Fruit fly (Drosophila melanogaster) whole organism, wandering third instar larva: ENCODE results near the gene CG45049.

Source experiments
- Abd-B ChIP-seq: fragments of >200 bp; optimal IDR thresholded peaks from 2 replicates; lab custom pipeline; 2017; ENCODE audit warnings: missing biosample characterization, missing genetic modification characterization
- CG32264 ChIP-seq: fragments of 200-800 bp; sonication (Bioruptor generic); optimal IDR thresholded peaks from 2 replicates; lab custom pipeline; 2016; ENCODE audit warnings: missing biosample characterization, missing genetic modification characterization
- CG9705 ChIP-seq: fragments of 200-800 bp; sonication (Bioruptor generic); optimal IDR thresholded peaks from 2 replicates; lab custom pipeline; 2018; ENCODE audit warnings: missing biosample characterization, mild to moderate bottlenecking, missing genetic modification characterization
- CrebA ChIP-seq: fragments of 200-800 bp; sonication (Bioruptor generic); optimal IDR thresholded peaks from 2 replicates; lab custom pipeline; 2016; ENCODE audit warnings: missing biosample characterization, mild to moderate bottlenecking, missing genetic modification characterization, borderline replicate concordance
- Dfd ChIP-seq: fragments of >200 bp; optimal IDR thresholded peaks from 2 replicates; lab custom pipeline; 2017; ENCODE audit warnings: missing biosample characterization, missing genetic modification characterization
- Dif ChIP-seq: fragments of 200-275, 200-300 bp; sonication (Bioruptor generic); optimal IDR thresholded peaks from 2 replicates; lab custom pipeline; 2018; ENCODE audit warnings: missing biosample characterization, missing genetic modification characterization; ENCODE audit not compliant: partially characterized antibody
- GATAd ChIP-seq: sonication (Bioruptor generic); optimal IDR thresholded peaks from 2 replicates; lab custom pipeline; 2016; ENCODE audit warnings: missing biosample characterization, missing genetic modification characterization
- Hnf4 ChIP-seq: fragments of 200-800 bp; sonication (Bioruptor generic); optimal IDR thresholded peaks from 2 replicates; lab custom pipeline; 2016; ENCODE audit warnings: missing biosample characterization, mild to moderate bottlenecking, missing genetic modification characterization
- Hr78 ChIP-seq: fragments of >200 bp; optimal IDR thresholded peaks from 2 replicates; lab custom pipeline; 2017; ENCODE audit warnings: missing biosample characterization, missing genetic modification characterization
- Hr83 ChIP-seq: fragments of 200-300 bp; sonication (Bioruptor generic); optimal IDR thresholded peaks from 2 replicates; lab custom pipeline; 2016; ENCODE audit warnings: missing biosample characterization, mild to moderate bottlenecking, missing genetic modification characterization, moderate library complexity; ENCODE audit not compliant: poor library complexity, severe bottlenecking
- Jra ChIP-seq: sonication (Bioruptor generic); optimal IDR thresholded peaks from 2 replicates; lab custom pipeline; 2016; ENCODE audit warnings: missing biosample characterization, missing genetic modification characterization
- Mio ChIP-seq: sonication (Bioruptor generic); optimal IDR thresholded peaks from 2 replicates; lab custom pipeline; 2016; ENCODE audit warnings: missing biosample characterization, missing genetic modification characterization
- N ChIP-seq: fragments of >200 bp; optimal IDR thresholded peaks from 2 replicates; lab custom pipeline; 2018; ENCODE audit warnings: missing biosample characterization, missing external identifiers, missing genetic modification characterization
- OdsH ChIP-seq: fragments of 200-800 bp; sonication (Bioruptor generic); optimal IDR thresholded peaks from 2 replicates; lab custom pipeline; 2016; ENCODE audit warnings: missing biosample characterization, mild to moderate bottlenecking, missing genetic modification characterization
- Rel ChIP-seq, 2 experiments: fragments of 200-800 bp; sonication (Bioruptor generic) in 1 of 2; optimal IDR thresholded peaks; 2 replicates in 1 of 2; 3 replicates in 1 of 2; lab custom pipeline; 2016 to 2019; ENCODE audit warnings: mild to moderate bottlenecking in 2 of 2, missing biosample characterization in 2 of 2, missing genetic modification characterization in 2 of 2, moderate library complexity in 1 of 2
- Vsx2 ChIP-seq: fragments of 200-300, 225-300 bp; sonication (Bioruptor generic); optimal IDR thresholded peaks from 2 replicates; lab custom pipeline; 2018; ENCODE audit warnings: missing biosample characterization, missing genetic modification characterization; ENCODE audit not compliant: partially characterized antibody
- br ChIP-seq: fragments of 200-800 bp; sonication (Bioruptor generic); optimal IDR thresholded peaks from 2 replicates; lab custom pipeline; 2016; ENCODE audit warnings: missing biosample characterization, missing genetic modification characterization
- brk ChIP-seq: fragments of 200-800 bp; sonication (Bioruptor generic); optimal IDR thresholded peaks from 2 replicates; lab custom pipeline; 2016; ENCODE audit warnings: missing biosample characterization, mild to moderate bottlenecking, missing genetic modification characterization
- dl ChIP-seq, 2 experiments: fragments of 175-275, 200-275 bp in 1 of 2; fragments of 200-275 bp in 1 of 2; sonication (Bioruptor generic); optimal IDR thresholded peaks; lab custom pipeline; 2018; ENCODE audit warnings: mild to moderate bottlenecking in 2 of 2, missing biosample characterization in 2 of 2, missing genetic modification characterization in 2 of 2, moderate library complexity in 2 of 2; ENCODE audit not compliant: partially characterized antibody in 2 of 2, insufficient read depth in 1 of 2
- dmrt93B ChIP-seq: fragments of 200-800 bp; sonication (Bioruptor generic); optimal IDR thresholded peaks from 2 replicates; lab custom pipeline; 2018; ENCODE audit warnings: missing biosample characterization, mild to moderate bottlenecking, missing genetic modification characterization
- dsf ChIP-seq: sonication (Bioruptor generic); optimal IDR thresholded peaks from 2 replicates; lab custom pipeline; 2016; ENCODE audit warnings: missing biosample characterization, missing genetic modification characterization, borderline replicate concordance
- ey ChIP-seq: fragments of 200-800 bp; sonication (Bioruptor generic); optimal IDR thresholded peaks from 2 replicates; lab custom pipeline; 2016; ENCODE audit warnings: missing biosample characterization, missing genetic modification characterization
- foxo ChIP-seq, 2 experiments: fragments of 200-800 bp; sonication (Bioruptor generic); optimal IDR thresholded peaks; 2 replicates in 1 of 2; 3 replicates in 1 of 2; lab custom pipeline; 2016 to 2017; ENCODE audit warnings: missing biosample characterization in 2 of 2, missing genetic modification characterization in 2 of 2
- fru ChIP-seq: fragments of 200-800 bp; sonication (Bioruptor generic); optimal IDR thresholded peaks from 3 replicates; lab custom pipeline; 2016; ENCODE audit warnings: missing biosample characterization, mild to moderate bottlenecking, missing genetic modification characterization
- h ChIP-seq: fragments of 200-800 bp; sonication (Bioruptor generic); optimal IDR thresholded peaks from 3 replicates; lab custom pipeline; 2016; ENCODE audit warnings: missing biosample characterization, mild to moderate bottlenecking, missing genetic modification characterization
- jim ChIP-seq: fragments of 175-275, 200-325 bp; sonication (Bioruptor generic); optimal IDR thresholded peaks from 2 replicates; lab custom pipeline; 2016; ENCODE audit warnings: missing biosample characterization, mild to moderate bottlenecking, missing genetic modification characterization
- lola ChIP-seq: fragments of >200 bp; optimal IDR thresholded peaks from 2 replicates; lab custom pipeline; 2017; ENCODE audit warnings: missing biosample characterization, missing genetic modification characterization
- psq ChIP-seq: fragments of 200-800 bp; sonication (Bioruptor generic); optimal IDR thresholded peaks from 3 replicates; lab custom pipeline; 2017; ENCODE audit warnings: missing biosample characterization, mild to moderate bottlenecking, missing genetic modification characterization, moderate library complexity
- rgr ChIP-seq: fragments of 200-800 bp; sonication (Bioruptor generic); optimal IDR thresholded peaks from 3 replicates; lab custom pipeline; 2016; ENCODE audit warnings: missing biosample characterization, mild to moderate bottlenecking, missing genetic modification characterization
- sage ChIP-seq: fragments of 200-800 bp; sonication (Bioruptor generic); optimal IDR thresholded peaks from 2 replicates; lab custom pipeline; 2016; ENCODE audit warnings: missing biosample characterization, mild to moderate bottlenecking, missing genetic modification characterization
- usp ChIP-seq: fragments of >200 bp; optimal IDR thresholded peaks from 2 replicates; lab custom pipeline; 2017; ENCODE audit warnings: missing biosample characterization, missing genetic modification characterization

CG45049 gene

DNA sequence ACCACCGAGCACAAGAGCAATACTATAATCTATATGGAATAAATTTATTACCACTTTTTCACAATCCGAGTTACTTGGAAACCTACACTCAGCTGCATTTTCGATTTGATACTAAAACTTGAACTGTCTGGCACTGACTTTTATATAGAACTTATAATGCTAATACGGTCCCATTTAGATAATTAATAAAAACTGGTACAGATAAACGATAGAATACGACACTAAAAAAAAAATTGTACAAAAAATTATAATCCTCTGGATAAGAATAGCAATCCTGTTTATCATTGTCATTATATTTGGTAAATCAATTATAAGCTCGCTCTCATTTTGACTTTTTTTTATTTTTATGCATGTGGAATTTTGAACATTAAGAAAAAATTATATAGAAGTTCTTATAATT, 43.4 kb downstream of the CG45049 start, which contains the start of gene CG43093:
CG43093 (minus strand) TSS at position 101 of the 400 bp plus-strand sequence.
- no peak for TF ChIP-seq brk (GFP tag; lab: Kevin White, UChicago)
- no peak for TF ChIP-seq Jra
- no peak for TF ChIP-seq OdsH (GFP tag; lab: Kevin White, UChicago)
- no peak for TF ChIP-seq dsf (GFP tag; lab: Kevin White, UChicago)
- TF ChIP-seq Dif, result no peak
- TF ChIP-seq GATAd (GFP tag; lab: Kevin White, UChicago), result no peak
- TF ChIP-seq CG32264 (GFP tag; lab: Kevin White, UChicago), result no peak

DNA sequence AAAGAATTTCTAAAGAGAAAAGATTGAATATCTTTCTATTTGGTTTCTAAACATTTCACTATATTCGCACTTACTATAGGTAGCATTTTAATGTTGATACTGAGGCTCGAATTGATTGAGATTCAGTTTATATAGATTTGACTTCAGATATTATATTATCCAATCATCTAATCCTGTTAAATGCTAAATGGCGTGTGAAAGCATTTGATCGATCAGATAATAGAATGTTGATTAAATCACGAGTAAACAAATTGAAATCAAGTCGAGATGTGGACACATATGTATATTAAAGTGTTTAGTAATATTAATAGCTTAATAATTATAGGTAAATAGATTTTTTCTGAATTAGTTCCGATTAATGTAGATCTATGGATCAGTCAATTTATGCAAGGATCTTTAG, 44.1 kb downstream of the CG45049 start, which contains the start of gene CG43094:
CG43094 (minus strand) TSS at position 101 of the 400 bp plus-strand sequence.
- TF ChIP-seq Abd-B (no peak), Hnf4 (GFP tag; lab: Kevin White, UChicago) (no peak), lola (no peak), usp (GFP tag; lab: Kevin White, UChicago) (no peak), CrebA (GFP tag; lab: Kevin White, UChicago) (no peak), foxo (GFP tag; optimal IDR thresholded peaks at IDR 0.05; lab: Kevin White, UChicago) (no peak), OdsH (GFP tag; lab: Kevin White, UChicago) (no peak), Jra (no peak), Dif (no peak), sage (GFP tag; lab: Kevin White, UChicago) (no peak), rgr (no peak), CG9705 (GFP tag; lab: Kevin White, UChicago) (no peak), br (no peak), jim (GFP tag; lab: Kevin White, UChicago) (no peak), Dfd (GFP tag; lab: Kevin White, UChicago) (no peak), brk (GFP tag; lab: Kevin White, UChicago) (no peak), Mio (GFP tag; lab: Kevin White, UChicago) (no peak), dl (GFP tag; optimal IDR thresholded peaks at IDR 0.05; lab: Kevin White, UChicago; ENCODE audit: insufficient read depth in 1 of 2, partially characterized antibody in 2 of 2) (no peak), CG32264 (GFP tag; lab: Kevin White, UChicago) (no peak)

DNA sequence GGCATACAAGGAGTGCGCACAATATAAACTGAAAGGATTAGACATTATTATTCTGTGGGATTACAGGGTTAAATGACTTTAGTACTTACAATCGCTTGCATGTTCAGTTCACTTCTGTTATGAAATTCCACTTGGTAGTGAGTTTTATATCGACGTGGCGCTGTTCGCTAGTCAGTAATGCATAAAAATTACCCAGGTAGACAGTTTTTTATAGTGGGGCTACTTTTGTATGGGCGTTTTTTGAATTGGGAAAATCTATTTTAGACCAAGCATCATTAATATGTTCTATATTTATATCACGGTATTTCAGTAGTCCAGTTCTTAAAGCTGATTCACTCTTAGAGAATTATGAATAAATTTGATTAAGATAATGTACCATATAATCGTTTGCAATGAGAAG, 44.9 kb downstream of the CG45049 start, which contains the start of gene CG43095:
CG43095 (minus strand) TSS at position 101 of the 400 bp plus-strand sequence.
- no peak for TF ChIP-seq psq
- no peak for TF ChIP-seq usp (GFP tag; lab: Kevin White, UChicago)

DNA sequence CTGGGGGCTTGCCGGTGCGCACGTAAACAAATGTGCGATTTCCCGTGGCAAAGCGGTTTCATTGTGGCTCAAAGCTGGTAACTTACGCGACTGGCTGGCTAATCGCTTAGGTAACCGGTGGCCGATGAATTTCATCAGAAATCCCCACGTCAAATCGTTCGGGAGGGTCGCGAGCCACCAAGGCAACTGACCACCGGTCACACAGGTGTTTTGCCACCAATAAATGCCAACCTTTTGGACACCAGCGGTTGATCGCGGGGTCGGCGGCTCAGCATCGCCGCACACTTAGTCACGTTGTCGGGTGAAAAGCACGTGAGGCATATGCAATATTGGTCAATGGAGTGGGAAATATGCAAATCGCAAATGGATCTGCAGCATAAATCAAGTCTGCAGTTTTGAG, 49.7 kb downstream of the CG45049 start:
- TF ChIP-seq CG9705 (GFP tag; lab: Kevin White, UChicago) (no peak), Vsx2 (no peak), ey (GFP tag; lab: Kevin White, UChicago) (no peak), jim (GFP tag; lab: Kevin White, UChicago) (no peak), CG32264 (GFP tag; lab: Kevin White, UChicago) (no peak)

DNA sequence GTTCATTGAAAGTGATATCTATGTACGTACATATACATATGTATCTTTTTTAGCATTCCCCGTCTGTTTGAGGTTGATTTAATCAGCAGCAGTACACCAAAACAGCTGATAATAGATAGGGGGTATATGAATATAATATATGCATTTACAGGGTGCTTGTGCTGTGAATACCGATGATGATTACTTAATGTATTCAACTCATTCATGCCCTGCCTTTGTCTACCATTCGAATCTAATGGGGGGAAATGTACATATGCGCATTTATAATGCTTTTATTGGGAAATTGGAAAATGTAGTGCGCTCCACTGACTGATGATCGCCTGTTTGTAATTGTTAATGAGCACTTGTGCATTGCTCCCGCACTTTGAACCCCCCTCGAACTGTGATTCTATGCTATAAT, 53.4 kb downstream of the CG45049 start:
- TF ChIP-seq Hr78 (GFP tag; lab: Kevin White, UChicago), result no peak
- TF ChIP-seq Abd-B, result no peak
- TF ChIP-seq lola, result no peak
- TF ChIP-seq Hr83 (GFP tag; lab: Kevin White, UChicago), result no peak
- no peak for TF ChIP-seq Dfd (GFP tag; lab: Kevin White, UChicago)
- no peak for TF ChIP-seq Vsx2
- TF ChIP-seq rgr, result no peak
- TF ChIP-seq N (GFP tag; lab: Kevin White, UChicago), result no peak
- no peak for TF ChIP-seq Mio (GFP tag; lab: Kevin White, UChicago)
- TF ChIP-seq h (GFP tag; lab: Kevin White, UChicago), result no peak
- TF ChIP-seq Jra, result no peak
- TF ChIP-seq OdsH (GFP tag; lab: Kevin White, UChicago), result no peak
- no peak for TF ChIP-seq Rel (GFP tag; optimal IDR thresholded peaks at IDR 0.05; lab: Kevin White, UChicago)
- no peak for TF ChIP-seq Rel (tag; optimal IDR thresholded peaks at IDR 0.05; lab: Kevin White, UChicago)
- no peak for TF ChIP-seq foxo (GFP tag; optimal IDR thresholded peaks at IDR 0.05; lab: Kevin White, UChicago)
- TF ChIP-seq CrebA (GFP tag; lab: Kevin White, UChicago), result no peak
- no peak for TF ChIP-seq fru
- no peak for TF ChIP-seq br
- TF ChIP-seq dsf (GFP tag; lab: Kevin White, UChicago), result no peak
- no peak for TF ChIP-seq dmrt93B (GFP tag; lab: Kevin White, UChicago)
